Fruit fly (Drosophila melanogaster) whole organism, wandering third instar larva: ENCODE measurements around the gene CG10466.

Experiments
- Abd-B ChIP-seq: fragments of >200 bp; optimal IDR thresholded peaks from 2 replicates; lab custom pipeline; 2017; ENCODE audit warnings: missing biosample characterization, missing genetic modification characterization
- CrebA ChIP-seq: fragments of 200-800 bp; sonication (Bioruptor generic); optimal IDR thresholded peaks from 2 replicates; lab custom pipeline; 2016; ENCODE audit warnings: missing biosample characterization, mild to moderate bottlenecking, missing genetic modification characterization, borderline replicate concordance
- Mio ChIP-seq: sonication (Bioruptor generic); optimal IDR thresholded peaks from 2 replicates; lab custom pipeline; 2016; ENCODE audit warnings: missing biosample characterization, missing genetic modification characterization
- Myc ChIP-seq: fragments of >200 bp; optimal IDR thresholded peaks from 2 replicates; lab custom pipeline; 2017
- OdsH ChIP-seq: fragments of 200-800 bp; sonication (Bioruptor generic); optimal IDR thresholded peaks from 2 replicates; lab custom pipeline; 2016; ENCODE audit warnings: missing biosample characterization, mild to moderate bottlenecking, missing genetic modification characterization
- Sp1 ChIP-seq: fragments of 200-800 bp; sonication (Bioruptor generic); optimal IDR thresholded peaks from 3 replicates; lab custom pipeline; 2019; ENCODE audit warnings: missing biosample characterization, mild to moderate bottlenecking, missing genetic modification characterization, moderate library complexity
- Vsx2 ChIP-seq: fragments of 200-300, 225-300 bp; sonication (Bioruptor generic); optimal IDR thresholded peaks from 2 replicates; lab custom pipeline; 2018; ENCODE audit warnings: missing biosample characterization, missing genetic modification characterization; ENCODE audit not compliant: partially characterized antibody
- psq ChIP-seq: fragments of 200-800 bp; sonication (Bioruptor generic); optimal IDR thresholded peaks from 3 replicates; lab custom pipeline; 2017; ENCODE audit warnings: missing biosample characterization, mild to moderate bottlenecking, missing genetic modification characterization, moderate library complexity
- usp ChIP-seq: fragments of >200 bp; optimal IDR thresholded peaks from 2 replicates; lab custom pipeline; 2017; ENCODE audit warnings: missing biosample characterization, missing genetic modification characterization

DNA sequence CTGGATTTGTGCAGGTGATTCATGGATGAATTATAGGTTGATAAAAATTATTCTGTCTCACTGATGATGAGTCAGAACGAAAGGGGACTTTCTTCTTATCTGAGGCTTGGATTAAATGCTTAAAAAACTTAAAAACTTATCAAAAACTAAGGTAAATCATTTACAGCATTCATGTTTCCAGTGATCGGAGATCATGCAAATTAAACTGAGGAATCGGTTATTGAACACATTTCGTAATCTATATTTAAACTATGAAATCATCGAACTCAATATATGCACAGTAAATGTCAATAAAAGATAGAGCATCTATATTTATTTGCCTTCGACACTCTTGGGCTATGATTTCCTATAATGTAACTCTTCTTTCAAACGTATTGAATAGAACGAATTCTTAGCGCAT lies 4.0 kb upstream of the CG10466 start:
- TF ChIP-seq OdsH (GFP tag; lab: Kevin White, UChicago) (no peak), Abd-B (no peak), usp (GFP tag; lab: Kevin White, UChicago) (no peak), Myc (lab: Kevin White, UChicago) (no peak), CrebA (GFP tag; lab: Kevin White, UChicago) (no peak), psq (GFP tag; lab: Kevin White, UChicago) (no peak), Vsx2 (GFP tag; lab: Kevin White, UChicago) (no peak), Sp1 (no peak), Mio (GFP tag; lab: Kevin White, UChicago) (no peak)
